Worm (Caenorhabditis elegans): ENCODE measurements around the gene fre-1.

fre-1 gene

ce11 chrV:20123616-20124015 lies 36.1 kb upstream of the fre-1 start:
- TF ChIP-seq fos-1 (tag; optimal IDR thresholded peaks at IDR 0.05) = no peak
- TF ChIP-seq hpl-2 (GFP tag; optimal IDR thresholded peaks at IDR 0.05) = no peak
- no peak for TF ChIP-seq nhr-12 (tag; optimal IDR thresholded peaks at IDR 0.05)
- no peak for TF ChIP-seq lir-3 (tag; optimal IDR thresholded peaks at IDR 0.05; ENCODE audit: poor library complexity)
- TF ChIP-seq ceh-82 (tag; optimal IDR thresholded peaks at IDR 0.05) = no peak
- no peak for TF ChIP-seq ceh-90 (tag; optimal IDR thresholded peaks at IDR 0.05)
- no peak for TF ChIP-seq nhr-20 (tag; optimal IDR thresholded peaks at IDR 0.05)
- no peak for TF ChIP-seq alr-1 (tag; optimal IDR thresholded peaks at IDR 0.05; ENCODE audit: borderline replicate concordance)
- no peak for TF ChIP-seq nhr-47 (tag; optimal IDR thresholded peaks at IDR 0.05)
- TF ChIP-seq unc-98 (GFP tag; IDR thresholded peaks at IDR 0.05) = no peak
- no peak for TF ChIP-seq mab-9 (GFP tag; IDR thresholded peaks at IDR 0.05)
- TF ChIP-seq elt-2 (tag; optimal IDR thresholded peaks at IDR 0.05) = no peak
- no peak for TF ChIP-seq egl-27 (tag; optimal IDR thresholded peaks at IDR 0.05)
- TF ChIP-seq elt-3 (tag; optimal IDR thresholded peaks at IDR 0.05) = no peak
- TF ChIP-seq mep-1 (tag; optimal IDR thresholded peaks at IDR 0.05) = no peak
- no peak for TF ChIP-seq efl-1 (optimal IDR thresholded peaks at IDR 0.05)
- no peak for TF ChIP-seq efl-1 (GFP tag; optimal IDR thresholded peaks at IDR 0.05 in 1 of 2)
- no peak for TF ChIP-seq skn-1 (tag; optimal IDR thresholded peaks at IDR 0.05)
- TF ChIP-seq ceh-8 (GFP tag; optimal IDR thresholded peaks at IDR 0.05) = no peak
- TF ChIP-seq lin-35 (GFP tag; optimal IDR thresholded peaks at IDR 0.05) = no peak

ce11 chrV:20123010-20123409 lies 35.5 kb upstream of the fre-1 start:
- no peak for TF ChIP-seq dpl-1 (GFP tag; optimal IDR thresholded peaks at IDR 0.05)
- TF ChIP-seq C34B4.2 (tag; optimal IDR thresholded peaks at IDR 0.05) = no peak
- TF ChIP-seq fkh-4 (tag; optimal IDR thresholded peaks at IDR 0.05; ENCODE audit: borderline replicate concordance) = no peak
- no peak for TF ChIP-seq unc-86 (tag; optimal IDR thresholded peaks at IDR 0.05)
- no peak for TF ChIP-seq nhr-76 (tag; optimal IDR thresholded peaks at IDR 0.05)
- TF ChIP-seq zip-4 (GFP tag; optimal IDR thresholded peaks at IDR 0.05) = no peak
- TF ChIP-seq rnt-1 (tag; optimal IDR thresholded peaks at IDR 0.05) = no peak
- TF ChIP-seq sup-37 (GFP tag; optimal IDR thresholded peaks at IDR 0.05) = no peak
- TF ChIP-seq xbp-1 (tag; optimal IDR thresholded peaks at IDR 0.05) = no peak
- no peak for TF ChIP-seq mdl-1 (tag; optimal IDR thresholded peaks at IDR 0.05)
- no peak for TF ChIP-seq vab-15 (tag; optimal IDR thresholded peaks at IDR 0.05)
- TF ChIP-seq efl-3 (GFP tag; optimal IDR thresholded peaks at IDR 0.05) = no peak
- no peak for TF ChIP-seq C16A3.4 (tag; optimal IDR thresholded peaks at IDR 0.05)
- TF ChIP-seq ceh-82 (tag; optimal IDR thresholded peaks at IDR 0.05) = no peak

- TF ChIP-seq efl-1 (optimal IDR thresholded peaks at IDR 0.05) (no peak), efl-1 (GFP tag; optimal IDR thresholded peaks at IDR 0.05 in 1 of 2) (peak in 1 of 2 experiments; percentile 43), nhr-47 (tag; optimal IDR thresholded peaks at IDR 0.05) (no peak)
Observed at ce11 chrV:20120623-20121165, 33.2 kb upstream of the fre-1 start, which contains the start of gene ncx-1. Gene ncx-1, minus strand, starts transcription at chrV:20120673.

- TF ChIP-seq mab-9 (GFP tag; IDR thresholded peaks at IDR 0.05) (no peak), fkh-10 (GFP tag; optimal IDR thresholded peaks at IDR 0.05) (no peak), nhr-76 (tag; optimal IDR thresholded peaks at IDR 0.05) (no peak), unc-98 (GFP tag; IDR thresholded peaks at IDR 0.05) (no peak), zag-1 (tag; optimal IDR thresholded peaks at IDR 0.05) (no peak), aha-1 (tag; optimal IDR thresholded peaks at IDR 0.05) (no peak), hlh-4 (tag; optimal IDR thresholded peaks at IDR 0.05) (no peak), tlp-1 (tag; optimal IDR thresholded peaks at IDR 0.05) (no peak), irx-1 (tag; optimal IDR thresholded peaks at IDR 0.05) (no peak)
Observed at ce11 chrV:20119770-20120169, 32.2 kb upstream of the fre-1 start.
